Worm (Caenorhabditis elegans): ENCODE measurements around the gene srbc-9.

DNA sequence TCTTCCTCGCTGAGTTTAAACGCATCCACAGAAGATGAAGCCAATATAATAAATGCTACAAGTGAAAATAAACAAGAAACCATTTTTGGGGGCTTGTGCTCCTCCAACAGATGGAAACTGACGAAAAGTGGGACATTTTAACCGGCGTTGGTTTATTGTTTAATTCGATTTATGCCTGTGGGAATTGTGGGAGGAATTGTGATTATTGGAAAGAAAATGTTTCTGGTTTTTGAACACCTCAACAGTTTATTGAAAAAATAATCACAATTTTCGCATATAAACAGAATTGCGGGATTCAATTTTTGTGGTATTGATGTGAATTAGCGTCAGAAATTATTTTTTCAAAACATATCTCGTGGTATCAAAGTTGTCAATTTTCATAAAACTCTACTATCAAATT lies 36.0 kb downstream of the srbc-9 start, which contains the start of gene try-8:
- TF ChIP-seq nhr-25 (tag; optimal IDR thresholded peaks at IDR 0.05) (no peak), sma-9 (GFP tag; optimal IDR thresholded peaks at IDR 0.05) (no peak), sma-9 (tag; optimal IDR thresholded peaks at IDR 0.05) (no peak), snpc-4 (tag; optimal IDR thresholded peaks at IDR 0.05) (no peak)
